Fruit fly (Drosophila melanogaster) whole organism, pupa: ENCODE results near the gene CG42866.

Source experiments
- CG10348 ChIP-seq: fragments of 200-800 bp; sonication (Bioruptor generic); IDR thresholded peaks from 2 replicates; pipeline ENCODE4 v1.3.6; 2022; ENCODE audit warnings: missing biosample characterization, missing genetic modification characterization
- CG12605 ChIP-seq: fragments of 200-800 bp; sonication (Bioruptor generic); IDR thresholded peaks from 2 replicates; pipeline ENCODE4 v1.3.6; 2022; ENCODE audit warnings: missing biosample characterization, missing genetic modification characterization
- CG13204 ChIP-seq: fragments of 200-800 bp; sonication (Bioruptor generic); optimal IDR thresholded peaks from 2 replicates; lab custom pipeline; 2018; ENCODE audit warnings: missing biosample characterization, mild to moderate bottlenecking, missing genetic modification characterization, moderate library complexity
- CG14655 ChIP-seq: fragments of 200-800 bp; sonication (Bioruptor generic); optimal IDR thresholded peaks from 3 replicates; lab custom pipeline; 2017; ENCODE audit warnings: mild to moderate bottlenecking, missing biosample characterization, missing genetic modification reagents, missing genetic modification characterization
- CG15710 ChIP-seq: fragments of 200-800 bp; sonication (Bioruptor generic); optimal IDR thresholded peaks from 2 replicates; lab custom pipeline; 2018; ENCODE audit warnings: missing biosample characterization, mild to moderate bottlenecking, missing genetic modification characterization, moderate library complexity
- CG17806 ChIP-seq: fragments of 200-800 bp; sonication (Bioruptor generic); optimal IDR thresholded peaks from 2 replicates; lab custom pipeline; 2018; ENCODE audit warnings: missing biosample characterization, mild to moderate bottlenecking, missing genetic modification characterization, moderate library complexity
- CG32121 ChIP-seq: fragments of 200-800 bp; sonication (Bioruptor generic); IDR thresholded peaks from 2 replicates; pipeline ENCODE4 v1.3.6; 2022; ENCODE audit warnings: missing biosample characterization, missing genetic modification characterization
- CG34367 ChIP-seq: fragments of 200-800 bp; sonication (Bioruptor generic); optimal IDR thresholded peaks from 2 replicates; lab custom pipeline; 2018; ENCODE audit warnings: missing biosample characterization, mild to moderate bottlenecking, missing genetic modification characterization
- CG4496 ChIP-seq: fragments of 200-800 bp; sonication (Bioruptor generic); IDR thresholded peaks from 3 replicates; pipeline ENCODE4 v1.3.6; 2022; ENCODE audit warnings: missing biosample characterization, missing genetic modification characterization
- CG8159 ChIP-seq: fragments of 200-800 bp; sonication (Bioruptor generic); optimal IDR thresholded peaks from 3 replicates; lab custom pipeline; 2018; ENCODE audit warnings: missing biosample characterization, mild to moderate bottlenecking, missing genetic modification characterization, moderate library complexity
- CG8301 ChIP-seq: fragments of 200-800 bp; sonication (Bioruptor generic); optimal IDR thresholded peaks from 2 replicates; lab custom pipeline; 2018; ENCODE audit warnings: missing biosample characterization, mild to moderate bottlenecking, missing genetic modification characterization
- CG9948 ChIP-seq: fragments of 200-800 bp; sonication (Bioruptor generic); optimal IDR thresholded peaks from 2 replicates; lab custom pipeline; 2018; ENCODE audit warnings: missing biosample characterization, mild to moderate bottlenecking, missing genetic modification characterization, moderate library complexity
- D1 ChIP-seq: fragments of 200-800 bp; sonication (Bioruptor generic); optimal IDR thresholded peaks from 2 replicates; lab custom pipeline; 2018; ENCODE audit warnings: missing biosample characterization, mild to moderate bottlenecking, missing genetic modification characterization, moderate library complexity
- EcR ChIP-seq: fragments of 200-800 bp; sonication (Bioruptor generic); optimal IDR thresholded peaks from 3 replicates; lab custom pipeline; 2019; ENCODE audit warnings: missing biosample characterization, missing genetic modification characterization, mild to moderate bottlenecking, moderate library complexity, missing genetic modification reagents
- Ets98B ChIP-seq: fragments of 200-800 bp; sonication (Bioruptor generic); IDR thresholded peaks from 2 replicates; pipeline ENCODE4 v1.3.6; 2022; ENCODE audit warnings: missing biosample characterization, missing genetic modification characterization
- Pif1A ChIP-seq: fragments of 200-800 bp; sonication (Bioruptor generic); optimal IDR thresholded peaks from 3 replicates; lab custom pipeline; 2016; ENCODE audit warnings: missing biosample characterization, missing genetic modification characterization
- Snoo ChIP-seq: fragments of 200-800 bp; sonication (Bioruptor generic); optimal IDR thresholded peaks from 3 replicates; lab custom pipeline; 2017; ENCODE audit warnings: missing biosample characterization, mild to moderate bottlenecking, missing genetic modification characterization, inconsistent platforms
- fd96Ca ChIP-seq: fragments of 200-800 bp; sonication (Bioruptor generic); IDR thresholded peaks from 3 replicates; pipeline ENCODE4 v1.3.6; 2022; ENCODE audit warnings: missing biosample characterization, missing genetic modification characterization
- rn ChIP-seq: fragments of 200-800 bp; sonication (Bioruptor generic); IDR thresholded peaks from 2 replicates; pipeline ENCODE4 v1.3.6; 2022; ENCODE audit warnings: missing biosample characterization, missing genetic modification characterization

CG42866 gene

dm6 chr2L:19989658-19990362, 28.3 kb upstream of the CG42866 start:
- TF ChIP-seq CG17806 (tag; lab: Kevin White, UChicago): no peak
- peak; percentile 33 for TF ChIP-seq CG14655 (GFP tag; lab: Kevin White, UChicago)
- peak; percentile 27 for TF ChIP-seq CG8159 (tag; lab: Kevin White, UChicago)
- TF ChIP-seq Snoo (tag; lab: Kevin White, UChicago): no peak
- no peak for TF ChIP-seq CG4496 (GFP tag; lab: Robert Waterston, UW)
- no peak for TF ChIP-seq CG10348
- no peak for TF ChIP-seq CG13204 (GFP tag; lab: Kevin White, UChicago)
- no peak for TF ChIP-seq Ets98B (GFP tag; lab: Robert Waterston, UW)
- no peak for TF ChIP-seq CG34367 (tag; lab: Kevin White, UChicago)
- TF ChIP-seq Pif1A (GFP tag; lab: Kevin White, UChicago): no peak
- TF ChIP-seq CG15710 (tag; lab: Kevin White, UChicago): peak; percentile 9

DNA sequence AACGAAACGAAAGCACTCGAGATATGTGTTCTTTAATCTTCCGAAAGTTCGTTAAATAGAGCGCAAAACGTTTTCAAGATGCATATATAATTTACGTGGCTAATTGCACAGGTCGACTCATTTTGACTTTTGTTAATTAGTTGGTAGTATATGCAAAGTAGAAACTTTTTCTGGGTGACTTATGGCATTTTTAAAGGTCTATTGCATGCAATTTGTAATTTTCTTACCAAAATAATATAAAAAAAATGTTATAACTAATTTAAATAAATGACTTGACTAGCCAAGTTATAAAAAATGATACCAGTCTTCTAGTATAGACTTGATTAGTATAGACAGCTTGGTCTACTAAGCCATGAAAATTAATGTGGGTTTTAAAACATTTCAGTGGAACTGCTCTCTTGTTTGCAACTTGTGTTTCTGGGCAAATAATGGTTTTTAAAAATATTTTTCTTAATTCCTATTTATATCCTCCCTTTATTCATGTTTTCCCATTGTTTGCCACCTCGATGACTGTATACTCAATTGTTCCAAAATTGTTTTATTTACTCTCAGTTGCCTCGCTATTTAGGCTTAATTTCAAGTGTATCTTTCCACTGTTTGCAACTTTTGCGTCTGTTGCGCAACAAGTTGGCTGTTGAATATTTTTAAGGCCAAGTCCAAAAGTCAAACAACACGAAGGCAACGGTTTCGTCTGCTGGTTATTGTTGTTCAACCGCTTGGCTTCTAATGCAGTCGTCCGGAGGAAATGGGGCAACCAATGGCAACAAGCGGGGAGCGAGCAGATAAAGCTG, 26.6 kb upstream of the CG42866 start:
- TF ChIP-seq CG32121 (GFP tag; lab: Robert Waterston, UW) (0 out of 2 replicates have a peak, but pooled peaks have one; percentile 26), CG14655 (GFP tag; lab: Kevin White, UChicago) (peak; percentile 45), Pif1A (GFP tag; lab: Kevin White, UChicago) (no peak)

dm6 chr2L:19967390-19967789, 5.9 kb upstream of the CG42866 start, which contains the start of gene Hf:
Gene Hf (minus strand): TSS chr2L:19967685.
- TF ChIP-seq EcR (GFP tag; lab: Kevin White, UChicago) (no peak), rn (GFP tag; lab: Robert Waterston, UW) (no peak)

DNA sequence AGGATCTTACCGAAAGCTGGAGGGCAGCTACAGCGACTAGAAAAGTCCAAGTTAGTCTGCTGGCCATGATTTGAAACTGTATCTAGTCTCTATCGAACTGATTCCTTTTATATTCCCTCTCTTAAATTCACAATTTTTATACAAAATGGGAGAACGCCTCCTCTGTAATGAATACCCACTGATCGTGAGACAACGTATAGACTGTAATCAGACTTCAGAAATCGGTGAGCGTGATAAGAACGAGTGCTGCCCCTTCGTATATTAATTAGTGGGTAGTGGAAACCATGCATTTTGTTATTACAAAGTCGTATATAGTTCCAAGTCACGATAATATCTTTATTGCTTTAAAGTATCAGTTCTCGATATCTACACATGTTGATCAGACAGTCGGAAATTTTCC, 4.9 kb upstream of the CG42866 start, which contains the start of gene OS9:
TSS of gene OS9 (minus strand) at position 101 of the 400 bp plus-strand sequence.
- no peak for TF ChIP-seq CG12605 (GFP tag; lab: Robert Waterston, UW)
- TF ChIP-seq D1 (tag; lab: Kevin White, UChicago): no peak
- TF ChIP-seq Pif1A (GFP tag; lab: Kevin White, UChicago): no peak
- TF ChIP-seq CG14655 (GFP tag; lab: Kevin White, UChicago): no peak
- no peak for TF ChIP-seq CG32121 (GFP tag; lab: Robert Waterston, UW)
- no peak for TF ChIP-seq CG8301 (tag; lab: Kevin White, UChicago)
- no peak for TF ChIP-seq Ets98B (GFP tag; lab: Robert Waterston, UW)
- no peak for TF ChIP-seq CG17806 (tag; lab: Kevin White, UChicago)
- no peak for TF ChIP-seq CG4496 (GFP tag; lab: Robert Waterston, UW)
- no peak for TF ChIP-seq CG10348
- no peak for TF ChIP-seq CG9948
- no peak for TF ChIP-seq EcR (GFP tag; lab: Kevin White, UChicago)
- no peak for TF ChIP-seq CG34367 (tag; lab: Kevin White, UChicago)
- no peak for TF ChIP-seq Snoo (tag; lab: Kevin White, UChicago)
- TF ChIP-seq CG13204 (GFP tag; lab: Kevin White, UChicago): no peak

- TF ChIP-seq EcR (GFP tag; lab: Kevin White, UChicago) (peak; percentile 6), CG17806 (tag; lab: Kevin White, UChicago) (no peak)
- TF ChIP-seq, all 21 proteins: peak for 1
These were observed 2.4 kb upstream of the CG42866 start, which contains the start of gene CG10680 for dm6 chr2L:19963836-19964235. Gene CG10680 (plus strand): TSS chr2L:19964136.

DNA sequence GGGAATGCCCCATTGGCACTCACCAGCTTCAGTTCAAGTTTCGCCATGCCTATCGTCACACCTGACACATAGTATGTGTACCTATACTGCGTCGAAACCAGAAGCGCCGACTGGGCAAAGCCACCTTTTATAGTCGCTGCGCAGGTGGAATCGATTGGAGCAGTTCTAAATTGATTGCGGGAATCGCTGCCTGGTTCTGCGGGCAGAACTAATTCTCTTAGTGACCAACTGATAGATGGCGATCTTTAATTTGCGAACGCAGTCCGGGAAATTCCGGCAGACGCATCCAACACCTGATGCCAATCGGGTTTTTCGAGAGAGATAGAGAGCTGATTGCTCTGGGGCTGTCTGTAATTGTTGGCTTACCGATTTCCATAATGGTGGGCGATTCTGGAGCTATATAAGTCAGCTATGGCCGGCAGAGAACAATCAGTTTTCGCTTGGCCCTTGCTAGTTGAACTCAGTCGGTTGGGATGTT, 806 bp upstream of the CG42866 start, which contains the start of the genes CG13965 and CG16772:
TSS of gene CG13965 (minus strand) at position 101 of the 478 bp plus-strand sequence.
TSS of gene CG16772 (plus strand) at position 428 of the 478 bp plus-strand sequence.
- TF ChIP-seq CG32121 (GFP tag; lab: Robert Waterston, UW): no peak
- TF ChIP-seq CG10348: no peak

dm6 chr2L:19960930-19961329, 555 bp downstream of the CG42866 start, which contains the start of gene CG34051:
Gene CG34051 (minus strand): TSS chr2L:19961030.
- TF ChIP-seq CG17806 (tag; lab: Kevin White, UChicago): no peak
- no peak for TF ChIP-seq CG13204 (GFP tag; lab: Kevin White, UChicago)
- TF ChIP-seq CG15710 (tag; lab: Kevin White, UChicago): no peak
- TF ChIP-seq rn (GFP tag; lab: Robert Waterston, UW): no peak
- TF ChIP-seq CG14655 (GFP tag; lab: Kevin White, UChicago): no peak
- no peak for TF ChIP-seq Ets98B (GFP tag; lab: Robert Waterston, UW)
- TF ChIP-seq EcR (GFP tag; lab: Kevin White, UChicago): no peak
- no peak for TF ChIP-seq CG32121 (GFP tag; lab: Robert Waterston, UW)
- TF ChIP-seq fd96Ca (GFP tag; lab: Robert Waterston, UW): no peak
- no peak for TF ChIP-seq CG34367 (tag; lab: Kevin White, UChicago)
